Worm (Caenorhabditis elegans) whole organism, early embryonic: ENCODE results near the gene asp-12.

Experiments used
- B0310.2 ChIP-seq: sonication (generic microtip); optimal IDR thresholded peaks from 2 replicates; lab custom pipeline; 2016; ENCODE audit warnings: mild to moderate bottlenecking, missing genetic modification characterization, missing compliant biosample characterization
- F13C5.2 ChIP-seq: sonication (generic microtip); optimal IDR thresholded peaks from 2 replicates; lab custom pipeline; 2017; ENCODE audit warnings: mild to moderate bottlenecking, missing genetic modification characterization, inconsistent platforms, missing compliant biosample characterization
- aly-1 ChIP-seq: sonication (generic microtip); optimal IDR thresholded peaks from 2 replicates; lab custom pipeline; 2016; ENCODE audit warnings: missing genetic modification characterization, missing compliant biosample characterization
- ama-1 ChIP-seq: fragments of 150-350 bp; optimal IDR thresholded peaks from 2 replicates; lab custom pipeline; 2014
- ceh-13 ChIP-seq: fragments of 200-800 bp; sonication (Bioruptor generic); optimal IDR thresholded peaks from 2 replicates; lab custom pipeline; 2018; ENCODE audit warnings: mild to moderate bottlenecking, missing genetic modification characterization, missing compliant biosample characterization
- ceh-36 ChIP-seq: sonication (generic microtip); optimal IDR thresholded peaks from 2 replicates; lab custom pipeline; 2016; ENCODE audit warnings: missing genetic modification characterization, inconsistent platforms, missing compliant biosample characterization
- ets-7 ChIP-seq: sonication (generic microtip); optimal IDR thresholded peaks from 2 replicates; lab custom pipeline; 2016; ENCODE audit warnings: missing genotype, missing genetic modification characterization, missing compliant biosample characterization
- flt-1 ChIP-seq: fragments of 200-800 bp; sonication (Bioruptor generic); IDR thresholded peaks from 2 replicates; pipeline ENCODE4 v1.3.6; 2022; ENCODE audit warnings: missing genetic modification characterization, missing compliant biosample characterization
- hmbx-1 ChIP-seq: sonication (generic microtip); optimal IDR thresholded peaks from 2 replicates; lab custom pipeline; 2016; ENCODE audit warnings: mild to moderate bottlenecking, missing genetic modification characterization, missing compliant biosample characterization
- hmg-4 ChIP-seq: fragments of 200-800 bp; sonication (Bioruptor generic); optimal IDR thresholded peaks from 2 replicates; lab custom pipeline; 2018; ENCODE audit warnings: mild to moderate bottlenecking, missing genetic modification characterization, missing compliant biosample characterization
- hnd-1 ChIP-seq: sonication (generic microtip); optimal IDR thresholded peaks from 2 replicates; lab custom pipeline; 2016; ENCODE audit warnings: missing genetic modification characterization, missing compliant biosample characterization
- pes-1 ChIP-seq: fragments of 200-800 bp; sonication (Bioruptor generic); IDR thresholded peaks from 2 replicates; pipeline ENCODE4 v1.3.6; 2022; ENCODE audit warnings: missing genetic modification reagents, missing genetic modification characterization, missing compliant biosample characterization
- scrt-1 ChIP-seq: fragments of 200-800 bp; sonication (Bioruptor generic); IDR thresholded peaks from 2 replicates; pipeline ENCODE4 v1.3.6; 2022; ENCODE audit warnings: missing genetic modification characterization, missing compliant biosample characterization
- sea-1 ChIP-seq: fragments of 200-800 bp; sonication (Bioruptor generic); conservative IDR thresholded peaks from 2 replicates; pipeline ENCODE4 v1.3.6; 2022; ENCODE audit warnings: missing genetic modification characterization, missing compliant biosample characterization
- tbx-11 ChIP-seq: fragments of 200-800 bp; sonication (Bioruptor generic); IDR thresholded peaks from 2 replicates; pipeline ENCODE4 v1.3.6; 2022; ENCODE audit warnings: missing genetic modification characterization, missing compliant biosample characterization
- tbx-37 ChIP-seq: fragments of 200-800 bp; sonication (Bioruptor generic); conservative IDR thresholded peaks from 2 replicates; pipeline ENCODE4 v1.3.6; 2022; ENCODE audit warnings: missing genetic modification reagents, missing genetic modification characterization, missing compliant biosample characterization
- tra-4 ChIP-seq: sonication (generic microtip); optimal IDR thresholded peaks from 2 replicates; lab custom pipeline; 2017; ENCODE audit warnings: missing genetic modification characterization, missing compliant biosample characterization

The asp-12 gene

DNA sequence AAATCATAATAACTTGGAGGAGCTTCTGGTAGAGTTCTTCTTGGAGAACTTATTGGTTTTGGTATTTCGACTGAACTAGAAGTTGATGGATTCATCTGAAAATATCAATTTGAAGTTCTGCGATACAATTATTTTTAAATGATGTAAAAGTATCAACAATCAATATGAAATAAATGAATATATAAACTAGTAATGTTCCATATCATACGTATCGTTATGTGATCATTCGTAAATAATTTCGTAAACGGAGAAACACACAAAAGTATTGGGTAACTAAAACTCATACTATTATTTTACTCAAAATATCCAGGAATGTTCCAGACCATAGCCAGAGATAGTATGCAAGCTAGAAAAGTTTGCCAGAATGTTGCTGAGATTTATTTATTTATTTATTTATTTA lies 37.4 kb downstream of the asp-12 start, which contains the start of gene W02D7.8:
Gene W02D7.8 (minus strand): TSS at position 101 of the 400 bp plus-strand sequence.
- no peak for TF ChIP-seq pes-1 (GFP tag; lab: Robert Waterston, UW)
- no peak for TF ChIP-seq B0310.2 (tag; lab: Kevin White, UChicago)
- no peak for TF ChIP-seq tra-4
- TF ChIP-seq ceh-13 (GFP tag; lab: Kevin White, UChicago) = no peak

ce11 chrV:8307013-8307412 lies 38.0 kb downstream of the asp-12 start:
- no peak for TF ChIP-seq ets-7
- no peak for TF ChIP-seq sea-1
- TF ChIP-seq pes-1 (GFP tag; lab: Robert Waterston, UW) = no peak
- no peak for TF ChIP-seq ama-1 (lab: Kevin White, UChicago)
- no peak for TF ChIP-seq B0310.2 (tag; lab: Kevin White, UChicago)
- no peak for TF ChIP-seq ceh-36 (tag; lab: Kevin White, UChicago)
- TF ChIP-seq hnd-1 (tag; lab: Kevin White, UChicago) = no peak
- no peak for TF ChIP-seq F13C5.2 (tag; lab: Kevin White, UChicago)
- TF ChIP-seq aly-1 = no peak
- TF ChIP-seq tbx-37 (GFP tag; lab: Robert Waterston, UW) = no peak
- no peak for TF ChIP-seq hmbx-1
- TF ChIP-seq ceh-13 (GFP tag; lab: Kevin White, UChicago) = no peak
- TF ChIP-seq hmg-4 = no peak
- TF ChIP-seq tra-4 = no peak
- TF ChIP-seq tbx-11 (GFP tag; lab: Robert Waterston, UW) = no peak
- TF ChIP-seq flt-1 (GFP tag; lab: Robert Waterston, UW) = no peak
- no peak for TF ChIP-seq scrt-1 (GFP tag; lab: Robert Waterston, UW)

DNA sequence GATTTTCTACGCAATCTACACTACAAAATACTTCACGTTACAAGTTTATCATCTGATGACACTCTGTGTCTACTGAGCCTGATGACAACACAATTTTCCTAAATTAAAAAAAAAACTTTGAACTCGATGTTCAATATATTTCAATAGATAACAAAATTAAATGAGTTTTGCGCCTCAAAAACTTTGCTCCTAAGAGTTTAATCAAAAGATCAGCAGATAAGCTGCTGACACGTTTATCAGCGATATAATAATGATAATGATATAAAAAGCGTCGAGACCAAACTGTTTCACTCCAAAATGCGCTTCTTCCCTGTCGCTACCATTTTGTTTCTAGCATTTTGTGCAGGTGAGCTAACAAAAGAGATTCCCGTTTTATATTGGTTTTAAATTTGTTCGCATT lies 38.7 kb downstream of the asp-12 start, which contains the start of gene clec-218:
Gene clec-218 (plus strand): TSS at position 262 of the 400 bp plus-strand sequence.
- TF ChIP-seq scrt-1 (GFP tag; lab: Robert Waterston, UW) (no peak), hnd-1 (tag; lab: Kevin White, UChicago) (no peak), F13C5.2 (tag; lab: Kevin White, UChicago) (no peak), flt-1 (GFP tag; lab: Robert Waterston, UW) (no peak), hmbx-1 (no peak), ceh-13 (GFP tag; lab: Kevin White, UChicago) (no peak), ama-1 (lab: Kevin White, UChicago) (no peak), B0310.2 (tag; lab: Kevin White, UChicago) (no peak), tbx-11 (GFP tag; lab: Robert Waterston, UW) (no peak), hmg-4 (no peak), tbx-37 (GFP tag; lab: Robert Waterston, UW) (no peak), tra-4 (no peak), ceh-36 (tag; lab: Kevin White, UChicago) (no peak), aly-1 (no peak), pes-1 (GFP tag; lab: Robert Waterston, UW) (no peak)

DNA sequence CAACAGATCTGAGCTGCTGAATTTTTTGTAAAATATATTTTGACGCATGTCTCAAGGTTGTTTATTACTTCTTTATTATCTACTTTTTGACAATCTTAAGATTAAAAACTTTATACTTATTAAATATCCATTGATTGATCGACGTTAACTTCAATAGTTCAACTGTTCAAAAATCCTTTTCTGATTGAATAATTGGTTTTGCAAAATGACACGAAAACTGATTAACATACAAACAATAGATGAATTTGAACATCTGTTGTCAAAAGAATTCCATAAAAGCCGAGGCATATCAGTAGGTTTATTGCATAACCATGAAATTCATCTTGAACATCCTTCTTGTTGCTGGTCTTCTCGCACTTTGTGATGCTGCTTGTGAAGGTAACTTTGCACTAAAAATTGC lies 42.2 kb downstream of the asp-12 start, which contains the start of gene W02D7.12:
Gene W02D7.12 (plus strand): TSS at position 301 of the 400 bp plus-strand sequence.
- TF ChIP-seq sea-1 (no peak), hmbx-1 (no peak), B0310.2 (tag; lab: Kevin White, UChicago) (no peak), ets-7 (no peak), pes-1 (GFP tag; lab: Robert Waterston, UW) (no peak), F13C5.2 (tag; lab: Kevin White, UChicago) (no peak), hnd-1 (tag; lab: Kevin White, UChicago) (no peak), ama-1 (lab: Kevin White, UChicago) (no peak), flt-1 (GFP tag; lab: Robert Waterston, UW) (no peak), ceh-36 (tag; lab: Kevin White, UChicago) (no peak), hmg-4 (no peak), aly-1 (no peak), scrt-1 (GFP tag; lab: Robert Waterston, UW) (no peak), tbx-37 (GFP tag; lab: Robert Waterston, UW) (no peak), tra-4 (no peak), ceh-13 (GFP tag; lab: Kevin White, UChicago) (no peak), tbx-11 (GFP tag; lab: Robert Waterston, UW) (no peak)

DNA sequence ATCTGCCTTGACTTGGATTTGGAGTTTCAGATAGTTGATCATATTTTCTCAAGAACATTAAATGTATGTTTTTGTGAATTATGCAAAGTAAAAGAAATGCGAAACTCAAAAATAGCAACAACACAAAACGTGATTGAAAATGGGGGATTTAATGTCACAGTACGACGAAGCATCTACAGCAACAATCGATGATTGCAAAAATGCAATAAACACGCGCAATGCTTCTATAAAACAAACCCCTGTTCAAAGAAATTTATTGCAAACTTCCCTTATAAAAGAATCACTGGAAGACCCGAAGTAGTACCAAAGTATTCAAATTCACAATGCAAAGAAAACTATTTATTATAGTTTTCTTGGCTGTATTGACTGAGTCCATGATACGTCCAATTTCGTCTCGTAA lies 49.1 kb downstream of the asp-12 start, which contains the start of gene clec-219:
Gene clec-219 (plus strand): TSS at position 301 of the 400 bp plus-strand sequence.
- TF ChIP-seq hmbx-1 (no peak), aly-1 (no peak), ceh-13 (GFP tag; lab: Kevin White, UChicago) (no peak), tbx-37 (GFP tag; lab: Robert Waterston, UW) (no peak), ama-1 (lab: Kevin White, UChicago) (no peak)
